Worm (Caenorhabditis elegans): ENCODE results near the gene ooc-5.

The ooc-5 gene

DNA sequence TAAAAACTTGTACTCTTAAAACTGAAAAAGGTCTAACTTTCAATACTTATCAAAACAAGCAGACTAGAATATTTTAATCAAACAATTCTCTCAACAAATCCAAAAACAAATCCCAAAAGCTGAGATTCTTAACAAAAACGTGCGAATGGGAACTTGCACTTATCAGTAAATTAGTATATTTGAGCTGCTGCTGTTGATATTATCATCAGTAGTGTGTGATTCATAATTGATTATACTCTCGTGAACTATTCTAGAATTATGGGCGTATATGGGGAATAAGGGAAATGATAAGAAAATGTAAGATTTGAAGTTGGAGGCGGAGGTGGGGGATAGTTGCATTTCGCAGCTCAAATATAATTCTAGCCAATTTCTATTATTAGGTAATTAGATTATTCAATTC, 21.2 kb downstream of the ooc-5 start:
- TF ChIP-seq unc-62 (GFP tag; optimal IDR thresholded peaks at IDR 0.05) (no peak), ham-2 (GFP tag; optimal IDR thresholded peaks at IDR 0.05) (no peak), lin-13 (tag; optimal IDR thresholded peaks at IDR 0.05) (no peak), snpc-4 (tag; optimal IDR thresholded peaks at IDR 0.05) (no peak), lin-32 (GFP tag; optimal IDR thresholded peaks at IDR 0.05) (no peak), pha-4 (tag; optimal IDR thresholded peaks at IDR 0.05) (no peak), ceh-83 (GFP tag; optimal IDR thresholded peaks at IDR 0.05) (no peak), nhr-28 (tag; optimal IDR thresholded peaks at IDR 0.05) (no peak), unc-39 (tag; optimal IDR thresholded peaks at IDR 0.05) (no peak), nhr-2 (tag; optimal IDR thresholded peaks at IDR 0.05) (no peak), zip-8 (tag; optimal IDR thresholded peaks at IDR 0.05) (no peak), tbx-8 (GFP tag; optimal IDR thresholded peaks at IDR 0.05) (no peak)

DNA sequence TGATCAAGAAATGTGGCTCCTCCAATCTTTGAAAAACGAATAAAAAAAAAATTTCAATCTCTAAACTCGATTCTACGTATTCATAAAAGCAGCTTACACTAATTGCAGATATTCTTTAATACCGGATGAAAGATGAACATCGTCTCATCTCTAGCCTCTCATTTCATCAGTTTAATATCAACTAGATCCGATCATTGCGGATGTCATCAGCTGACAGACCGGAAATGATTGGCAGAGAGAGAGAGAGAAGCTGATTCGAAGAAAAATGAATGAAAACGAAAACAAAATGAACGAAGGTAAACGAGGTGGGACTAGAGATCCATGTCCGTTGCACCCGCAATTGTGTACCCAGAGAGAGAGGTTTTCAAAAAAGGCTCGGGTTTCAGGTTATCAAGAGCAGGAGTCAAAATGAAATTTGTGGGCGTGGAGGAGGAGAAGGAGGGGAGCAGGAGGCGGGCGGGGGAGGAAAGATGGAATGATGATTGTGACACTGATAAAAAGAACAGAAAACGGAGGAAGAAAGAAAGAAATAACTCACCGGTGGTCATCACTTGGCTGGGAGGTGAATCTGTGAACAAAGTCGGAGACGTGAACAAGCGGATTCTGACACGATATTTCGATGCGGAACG, 22.0 kb downstream of the ooc-5 start:
- TF ChIP-seq mep-1 (tag; optimal IDR thresholded peaks at IDR 0.05) (no peak), nhr-2 (tag; optimal IDR thresholded peaks at IDR 0.05) (no peak), unc-62 (GFP tag; optimal IDR thresholded peaks at IDR 0.05) (peak; percentile 74), unc-120 (tag; optimal IDR thresholded peaks at IDR 0.05; ENCODE audit: poor library complexity, severe bottlenecking) (peak; percentile 33), hlh-1 (tag; optimal IDR thresholded peaks at IDR 0.05) (peak; percentile 73)

DNA sequence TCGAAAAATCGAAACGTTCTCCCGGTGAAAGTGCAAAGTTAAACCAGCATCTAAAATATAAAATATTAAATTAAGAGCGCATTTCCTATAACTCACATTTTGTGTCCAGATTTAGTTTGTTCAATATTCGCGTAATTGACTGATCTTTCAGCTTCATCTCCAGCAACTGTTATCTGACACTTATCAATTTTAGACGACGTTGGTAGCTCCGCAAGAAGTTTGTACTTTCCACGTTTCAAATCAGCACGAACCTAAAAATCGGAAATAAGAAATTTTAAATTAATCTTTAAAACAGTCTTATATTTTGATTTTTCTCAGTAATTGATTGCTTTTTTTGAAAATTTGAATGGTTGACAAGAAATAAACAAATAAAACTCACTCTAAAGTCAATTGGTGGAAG, 24.7 kb downstream of the ooc-5 start:
- TF ChIP-seq tbx-8 (GFP tag; optimal IDR thresholded peaks at IDR 0.05) (no peak), snpc-4 (tag; optimal IDR thresholded peaks at IDR 0.05) (no peak), nhr-2 (tag; optimal IDR thresholded peaks at IDR 0.05) (no peak), unc-39 (tag; optimal IDR thresholded peaks at IDR 0.05) (no peak), zip-8 (tag; optimal IDR thresholded peaks at IDR 0.05) (no peak), elt-1 (tag; optimal IDR thresholded peaks at IDR 0.05; ENCODE audit: borderline replicate concordance, insufficient read depth) (no peak), sptf-1 (tag; optimal IDR thresholded peaks at IDR 0.05) (no peak), ceh-43 (GFP tag; optimal IDR thresholded peaks at IDR 0.05) (no peak), nhr-237 (tag; optimal IDR thresholded peaks at IDR 0.05) (no peak), bed-3 (GFP tag; optimal IDR thresholded peaks at IDR 0.05) (no peak), hlh-1 (tag; optimal IDR thresholded peaks at IDR 0.05) (no peak), nhr-28 (tag; optimal IDR thresholded peaks at IDR 0.05) (no peak), unc-120 (tag; optimal IDR thresholded peaks at IDR 0.05; ENCODE audit: poor library complexity, severe bottlenecking) (no peak), elt-3 (tag; optimal IDR thresholded peaks at IDR 0.05) (no peak), drap-1 (GFP tag; optimal IDR thresholded peaks at IDR 0.05) (no peak)

DNA sequence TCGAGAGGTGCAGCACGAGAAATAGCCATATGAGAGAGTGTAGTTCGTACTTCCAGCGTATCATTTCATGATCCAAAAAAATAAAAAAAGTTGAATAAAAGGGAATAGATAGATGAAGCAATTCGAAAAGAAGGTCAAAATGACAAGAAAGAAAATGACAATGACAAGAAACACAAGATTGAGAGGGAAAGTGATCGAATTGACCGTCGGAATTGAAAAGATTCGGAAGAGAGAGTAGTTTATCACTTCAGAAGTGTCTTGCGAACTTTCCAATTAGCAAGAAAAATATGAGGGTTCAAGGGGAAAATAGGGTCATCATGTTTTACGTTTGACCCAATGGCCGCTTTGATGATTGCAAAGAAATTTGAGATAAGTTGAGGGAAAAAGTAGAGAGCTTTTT, 26.7 kb downstream of the ooc-5 start, which contains the start of gene dep-1:
dep-1 (minus strand) TSS at position 95 of the 400 bp plus-strand sequence.
- TF ChIP-seq lin-13 (tag; optimal IDR thresholded peaks at IDR 0.05), result no peak
- no peak for TF ChIP-seq unc-39 (tag; optimal IDR thresholded peaks at IDR 0.05)
- TF ChIP-seq drap-1 (GFP tag; optimal IDR thresholded peaks at IDR 0.05), result no peak
- no peak for TF ChIP-seq bed-3 (GFP tag; optimal IDR thresholded peaks at IDR 0.05)
- TF ChIP-seq nhr-12 (tag; optimal IDR thresholded peaks at IDR 0.05), result no peak
- no peak for TF ChIP-seq zip-8 (tag; optimal IDR thresholded peaks at IDR 0.05)
- no peak for TF ChIP-seq unc-120 (tag; optimal IDR thresholded peaks at IDR 0.05; ENCODE audit: poor library complexity, severe bottlenecking)
- no peak for TF ChIP-seq mep-1 (tag; optimal IDR thresholded peaks at IDR 0.05)
- no peak for TF ChIP-seq ceh-83 (GFP tag; optimal IDR thresholded peaks at IDR 0.05)
- no peak for TF ChIP-seq elt-3 (tag; optimal IDR thresholded peaks at IDR 0.05)

DNA sequence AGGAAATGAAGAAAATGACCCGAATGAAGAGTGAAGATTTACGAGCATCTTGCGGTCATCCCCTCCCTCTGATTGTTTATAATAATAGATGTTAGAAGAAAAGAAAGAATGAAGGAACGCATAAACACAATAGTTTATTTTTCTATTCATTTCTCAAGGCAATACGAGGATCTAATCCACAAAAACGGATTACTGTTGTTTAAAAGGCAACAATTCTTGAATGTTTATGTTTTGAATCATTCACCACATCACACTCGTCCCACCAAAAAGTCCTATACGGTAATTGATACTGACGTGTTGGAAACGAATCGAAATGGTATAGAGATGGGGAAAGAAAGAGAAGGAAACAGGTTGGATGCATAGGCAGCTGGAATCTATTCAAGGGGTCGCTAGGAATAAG, 28.7 kb downstream of the ooc-5 start:
- no peak for TF ChIP-seq nhr-76 (tag; optimal IDR thresholded peaks at IDR 0.05)
- no peak for TF ChIP-seq snpc-4 (tag; optimal IDR thresholded peaks at IDR 0.05)

DNA sequence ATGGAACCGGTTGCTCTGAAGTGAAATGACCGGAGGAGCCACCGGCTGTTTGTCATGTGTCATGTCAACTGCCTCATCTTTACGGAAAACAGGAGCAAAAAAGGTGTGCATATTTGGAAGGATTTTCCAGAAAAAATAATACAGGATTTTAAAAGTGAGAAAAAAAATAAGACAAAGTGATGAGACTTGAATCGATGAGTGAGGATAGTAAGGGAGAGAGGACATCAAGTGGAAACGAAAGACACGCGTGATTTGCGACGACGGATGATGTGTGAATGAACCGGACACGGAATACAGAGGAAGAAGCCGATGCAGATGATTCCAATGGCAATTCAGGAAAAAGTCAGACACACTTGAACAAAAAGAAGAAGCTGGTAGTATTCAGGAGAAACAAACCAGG, 31.4 kb downstream of the ooc-5 start:
- TF ChIP-seq ztf-11 (tag; optimal IDR thresholded peaks at IDR 0.05) (no peak), flh-1 (GFP tag; optimal IDR thresholded peaks at IDR 0.05) (no peak), mab-5 (tag; optimal IDR thresholded peaks at IDR 0.05) (no peak), unc-62 (GFP tag; optimal IDR thresholded peaks at IDR 0.05) (no peak), drap-1 (GFP tag; optimal IDR thresholded peaks at IDR 0.05) (no peak), snpc-4 (tag; optimal IDR thresholded peaks at IDR 0.05) (no peak), mls-2 (tag; optimal IDR thresholded peaks at IDR 0.05) (no peak)

All from whole organism, mixed stage, embryonic.